Fruit fly (Drosophila melanogaster): Measurements from ENCODE around the gene CG14024.

DNA sequence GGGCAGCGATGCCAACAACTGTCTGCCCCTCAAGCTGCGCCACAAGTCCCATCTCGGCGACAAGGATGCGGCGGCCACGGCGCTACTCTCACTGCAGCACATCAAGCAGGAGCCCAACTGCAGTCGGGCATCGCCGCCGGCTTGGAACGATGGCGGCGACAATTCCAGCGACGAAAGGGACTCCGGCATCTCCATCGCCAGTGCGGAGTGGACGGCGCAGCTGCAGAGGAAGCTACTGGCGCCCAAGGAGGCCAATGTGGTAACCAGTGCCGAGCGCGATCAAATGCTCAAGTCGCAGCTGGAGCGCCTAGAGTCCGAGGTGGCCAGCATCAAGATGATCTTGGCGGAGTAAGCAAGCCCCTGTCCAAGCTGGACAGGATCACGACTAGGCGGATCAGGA lies 5.3 kb downstream of the CG14024 start:
- no peak for TF ChIP-seq psq (optimal IDR thresholded peaks at IDR 0.05)
- no peak for TF ChIP-seq usp (GFP tag; optimal IDR thresholded peaks at IDR 0.05)
- TF ChIP-seq pan (optimal IDR thresholded peaks at IDR 0.05), result no peak
- TF ChIP-seq Dll (optimal IDR thresholded peaks at IDR 0.05), result no peak
